Fruit fly (Drosophila melanogaster) whole organism, embryonic: ENCODE results near the gene CG13075.

Experiments used
- CG10321 ChIP-seq: fragments of 200-800 bp; sonication (Bioruptor generic); IDR thresholded peaks from 2 replicates; pipeline ENCODE4 v1.3.6; 2022; ENCODE audit warnings: missing biosample characterization, missing genetic modification characterization
- CG11456 ChIP-seq: fragments of 200-800 bp; sonication (Bioruptor generic); IDR thresholded peaks from 3 replicates; pipeline ENCODE4 v1.3.6; 2022; ENCODE audit warnings: missing biosample characterization, missing genetic modification characterization
- CG12391 ChIP-seq: fragments of 200-800 bp; sonication (Bioruptor generic); optimal IDR thresholded peaks from 3 replicates; lab custom pipeline; 2018; ENCODE audit warnings: missing biosample characterization, mild to moderate bottlenecking, missing genetic modification characterization, moderate library complexity
- CG14965 ChIP-seq: fragments of 200-800 bp; sonication (Bioruptor generic); optimal IDR thresholded peaks from 2 replicates; lab custom pipeline; 2016; ENCODE audit warnings: missing biosample characterization, missing genetic modification characterization, borderline replicate concordance
- CG17361 ChIP-seq: fragments of 200-800 bp; sonication (Bioruptor generic); IDR thresholded peaks from 3 replicates; pipeline ENCODE4 v1.3.6; 2022; ENCODE audit warnings: missing biosample characterization, missing genetic modification characterization
- CG2116 ChIP-seq: fragments of 200-800 bp; sonication (Bioruptor generic); optimal IDR thresholded peaks from 3 replicates; lab custom pipeline; 2018; ENCODE audit warnings: missing biosample characterization, mild to moderate bottlenecking, missing genetic modification characterization
- CG4404 ChIP-seq: fragments of 200-800 bp; sonication (Bioruptor generic); IDR thresholded peaks from 2 replicates; pipeline ENCODE4 v1.3.6; 2022; ENCODE audit warnings: missing biosample characterization, missing genetic modification characterization
- CG4730 ChIP-seq: fragments of 200-800 bp; sonication (Bioruptor generic); IDR thresholded peaks from 2 replicates; pipeline ENCODE4 v1.3.6; 2022; ENCODE audit warnings: missing biosample characterization, missing genetic modification characterization
- CG5953 ChIP-seq: fragments of 200-800 bp; sonication (Bioruptor generic); IDR thresholded peaks from 2 replicates; pipeline ENCODE4 v1.3.6; 2022; ENCODE audit warnings: missing biosample characterization, missing genetic modification characterization
- CG7357 ChIP-seq: fragments of 200-800 bp; sonication (Bioruptor generic); IDR thresholded peaks from 3 replicates; pipeline ENCODE4 v1.3.6; 2022; ENCODE audit warnings: missing biosample characterization, missing genetic modification characterization
- CG8478 ChIP-seq: fragments of >200 bp; optimal IDR thresholded peaks from 2 replicates; lab custom pipeline; 2018
- Camta ChIP-seq: fragments of 200-800 bp; sonication (Bioruptor generic); optimal IDR thresholded peaks from 2 replicates; lab custom pipeline; 2016; ENCODE audit warnings: missing biosample characterization, missing genetic modification characterization
- D19A ChIP-seq: fragments of 200-800 bp; optimal IDR thresholded peaks from 3 replicates; lab custom pipeline; 2019; ENCODE audit warnings: missing biosample characterization, mild to moderate bottlenecking, missing genetic modification characterization, moderate library complexity
- Dek ChIP-seq: fragments of 200-800 bp; sonication (Bioruptor generic); optimal IDR thresholded peaks from 3 replicates; lab custom pipeline; 2019; ENCODE audit warnings: missing biosample characterization, mild to moderate bottlenecking, missing genetic modification characterization, moderate library complexity
- Dfd ChIP-seq, 2 experiments: fragments of >200 bp; optimal IDR thresholded peaks; 2 replicates each; lab custom pipeline; 2017; ENCODE audit warnings: missing biosample characterization in 2 of 2, missing genetic modification characterization in 2 of 2
- Fer1 ChIP-seq: fragments of 200-800 bp; sonication (Bioruptor generic); optimal IDR thresholded peaks from 2 replicates; lab custom pipeline; 2017; ENCODE audit warnings: missing biosample characterization, mild to moderate bottlenecking, missing genetic modification characterization
- Fer3 ChIP-seq: fragments of 200-800 bp; sonication (Bioruptor generic); optimal IDR thresholded peaks from 2 replicates; lab custom pipeline; 2018; ENCODE audit warnings: missing biosample characterization, mild to moderate bottlenecking, missing genetic modification characterization, moderate library complexity
- GATAe ChIP-seq: fragments of 200-800 bp; sonication (Bioruptor generic); conservative IDR thresholded peaks from 2 replicates; pipeline ENCODE4 v1.3.6; 2022; ENCODE audit warnings: missing biosample characterization, missing genetic modification characterization
- Gsc ChIP-seq: fragments of 200-800 bp; sonication (Bioruptor generic); IDR thresholded peaks from 2 replicates; pipeline ENCODE4 v1.3.6; 2022; ENCODE audit warnings: missing biosample characterization, missing genetic modification characterization
- Lhr ChIP-seq: fragments of 200-800 bp; sonication (Bioruptor generic); optimal IDR thresholded peaks from 3 replicates; lab custom pipeline; 2017; ENCODE audit warnings: mild to moderate bottlenecking, missing biosample characterization, missing genetic modification reagents, missing genetic modification characterization
- Med ChIP-seq: fragments of 200-800 bp; sonication (Bioruptor generic); peaks from one replicate; lab custom pipeline; 2016; ENCODE audit warnings: missing biosample characterization, missing genetic modification characterization, mild to moderate bottlenecking, inconsistent platforms, moderate library complexity
- NC2α ChIP-seq: fragments of 200-800 bp; sonication (Bioruptor generic); optimal IDR thresholded peaks from 2 replicates; lab custom pipeline; 2016; ENCODE audit warnings: missing biosample characterization, missing genetic modification characterization
- Nf-YA ChIP-seq: fragments of 200-800 bp; sonication (Bioruptor generic); IDR thresholded peaks from 2 replicates; pipeline ENCODE4 v1.3.6; 2022; ENCODE audit warnings: missing biosample characterization, missing genetic modification characterization
- PHDP ChIP-seq: fragments of 200-800 bp; sonication (Bioruptor generic); optimal IDR thresholded peaks from 3 replicates; lab custom pipeline; 2018; ENCODE audit warnings: missing biosample characterization, mild to moderate bottlenecking, missing genetic modification characterization, moderate library complexity
- ara ChIP-seq: fragments of 200-800 bp; sonication (Bioruptor generic); IDR thresholded peaks from 2 replicates; pipeline ENCODE4 v1.3.6; 2022; ENCODE audit warnings: missing biosample characterization, missing genetic modification characterization
- ase ChIP-seq: fragments of 200-800 bp; sonication (Bioruptor generic); IDR thresholded peaks from 3 replicates; pipeline ENCODE4 v1.3.6; 2022; ENCODE audit warnings: missing biosample characterization, missing genetic modification characterization
- az2 ChIP-seq: fragments of 200-800 bp; sonication (Bioruptor generic); optimal IDR thresholded peaks from 3 replicates; lab custom pipeline; 2016; ENCODE audit warnings: missing biosample characterization, missing genetic modification characterization
- bowl ChIP-seq: fragments of 200-800 bp; sonication (Bioruptor generic); IDR thresholded peaks from 2 replicates; pipeline ENCODE4 v1.3.6; 2022; ENCODE audit warnings: missing biosample characterization, missing genetic modification characterization
- chif ChIP-seq, 2 experiments: fragments of 200-800 bp; sonication (Bioruptor generic); optimal IDR thresholded peaks; 3 replicates each; lab custom pipeline; 2016; ENCODE audit warnings: missing biosample characterization in 2 of 2, missing genetic modification characterization in 2 of 2
- dysf ChIP-seq: fragments of 200-800 bp; sonication (Bioruptor generic); IDR thresholded peaks from 3 replicates; pipeline ENCODE4 v1.3.6; 2022; ENCODE audit warnings: missing biosample characterization, missing genetic modification characterization
- eve ChIP-seq, 2 experiments: fragments of >200 bp; optimal IDR thresholded peaks; 2 replicates each; lab custom pipeline; 2017; ENCODE audit warnings: missing biosample characterization in 2 of 2, missing genetic modification characterization in 2 of 2
- ewg ChIP-seq: fragments of 200-800 bp; sonication (Bioruptor generic); optimal IDR thresholded peaks from 3 replicates; lab custom pipeline; 2017; ENCODE audit warnings: mild to moderate bottlenecking, missing biosample characterization, missing genetic modification reagents, missing genetic modification characterization
- fd102C ChIP-seq: fragments of 200-800 bp; sonication (Bioruptor generic); optimal IDR thresholded peaks from 2 replicates; lab custom pipeline; 2018; ENCODE audit warnings: missing biosample characterization, mild to moderate bottlenecking, missing genetic modification characterization, moderate library complexity
- gem ChIP-seq: fragments of 200-800 bp; sonication (Bioruptor generic); optimal IDR thresholded peaks from 2 replicates; lab custom pipeline; 2019; ENCODE audit warnings: missing biosample characterization, mild to moderate bottlenecking, missing genetic modification characterization, moderate library complexity
- hth ChIP-seq: fragments of >200 bp; optimal IDR thresholded peaks from 2 replicates; lab custom pipeline; 2017; ENCODE audit warnings: inconsistent platforms
- kay ChIP-seq: fragments of 200-800 bp; sonication (Bioruptor generic); optimal IDR thresholded peaks from 2 replicates; lab custom pipeline; 2016; ENCODE audit warnings: missing biosample characterization, missing genetic modification characterization
- nmo ChIP-seq: fragments of 200-800 bp; sonication (Bioruptor generic); optimal IDR thresholded peaks from 2 replicates; lab custom pipeline; 2018; ENCODE audit warnings: missing biosample characterization, mild to moderate bottlenecking, missing genetic modification characterization, moderate library complexity
- prd ChIP-seq, 3 experiments: fragments of >200 bp in 2 of 3; fragments of 200-800 bp in 1 of 3; sonication (Bioruptor generic) in 1 of 3; optimal IDR thresholded peaks in 2 of 3; IDR thresholded peaks in 1 of 3; 2 replicates in 2 of 3; 3 replicates in 1 of 3; pipeline versions ENCODE4 v1.3.6 to Lab custom; 2017 to 2022; ENCODE audit warnings: missing biosample characterization in 1 of 3, missing genetic modification characterization in 1 of 3
- ro ChIP-seq: fragments of 200-800 bp; sonication (Bioruptor generic); IDR thresholded peaks from 2 replicates; pipeline ENCODE4 v1.3.6; 2022; ENCODE audit warnings: missing biosample characterization, missing genetic modification characterization
- seq ChIP-seq: fragments of 200-800 bp; sonication (Bioruptor generic); IDR thresholded peaks from 2 replicates; pipeline ENCODE4 v1.3.6; 2022; ENCODE audit warnings: missing biosample characterization, missing genetic modification characterization
- sim ChIP-seq: fragments of 200-800 bp; sonication (Bioruptor generic); IDR thresholded peaks from 2 replicates; pipeline ENCODE4 v1.3.6; 2022; ENCODE audit warnings: missing biosample characterization, missing genetic modification characterization
- sima ChIP-seq: fragments of 200-800 bp; sonication (Bioruptor generic); optimal IDR thresholded peaks from 2 replicates; lab custom pipeline; 2016; ENCODE audit warnings: missing biosample characterization, missing genetic modification characterization
- slbo ChIP-seq: fragments of 200-800 bp; sonication (Bioruptor generic); IDR thresholded peaks from 2 replicates; pipeline ENCODE4 v1.3.6; 2022; ENCODE audit warnings: missing biosample characterization, missing genetic modification characterization
- slp2 ChIP-seq: fragments of 200-800 bp; sonication (Bioruptor generic); optimal IDR thresholded peaks from 2 replicates; lab custom pipeline; 2016; ENCODE audit warnings: missing biosample characterization, missing genetic modification characterization
- stwl ChIP-seq: fragments of 200-800 bp; sonication (Bioruptor generic); optimal IDR thresholded peaks from 3 replicates; lab custom pipeline; 2018; ENCODE audit warnings: missing biosample characterization, mild to moderate bottlenecking, missing genetic modification characterization, moderate library complexity
- tx ChIP-seq: fragments of 200-800 bp; sonication (Bioruptor generic); optimal IDR thresholded peaks from 2 replicates; lab custom pipeline; 2016; ENCODE audit warnings: missing biosample characterization, missing genetic modification characterization
- vnd ChIP-seq: fragments of 200-800 bp; sonication (Bioruptor generic); IDR thresholded peaks from 3 replicates; pipeline ENCODE4 v1.3.6; 2022; ENCODE audit warnings: missing biosample characterization, missing genetic modification characterization; ENCODE audit not compliant: partially characterized antibody
- yki ChIP-seq: fragments of >200 bp; optimal IDR thresholded peaks from 3 replicates; lab custom pipeline; 2018
- zen ChIP-seq: fragments of 200-800 bp; sonication (Bioruptor generic); optimal IDR thresholded peaks from 3 replicates; lab custom pipeline; 2018; ENCODE audit warnings: missing biosample characterization, mild to moderate bottlenecking, missing genetic modification characterization, moderate library complexity
- zfh2 ChIP-seq: fragments of 200-800 bp; sonication (Bioruptor generic); optimal IDR thresholded peaks from 2 replicates; lab custom pipeline; 2016; ENCODE audit warnings: missing biosample characterization, missing genetic modification characterization

CG13075 gene

DNA sequence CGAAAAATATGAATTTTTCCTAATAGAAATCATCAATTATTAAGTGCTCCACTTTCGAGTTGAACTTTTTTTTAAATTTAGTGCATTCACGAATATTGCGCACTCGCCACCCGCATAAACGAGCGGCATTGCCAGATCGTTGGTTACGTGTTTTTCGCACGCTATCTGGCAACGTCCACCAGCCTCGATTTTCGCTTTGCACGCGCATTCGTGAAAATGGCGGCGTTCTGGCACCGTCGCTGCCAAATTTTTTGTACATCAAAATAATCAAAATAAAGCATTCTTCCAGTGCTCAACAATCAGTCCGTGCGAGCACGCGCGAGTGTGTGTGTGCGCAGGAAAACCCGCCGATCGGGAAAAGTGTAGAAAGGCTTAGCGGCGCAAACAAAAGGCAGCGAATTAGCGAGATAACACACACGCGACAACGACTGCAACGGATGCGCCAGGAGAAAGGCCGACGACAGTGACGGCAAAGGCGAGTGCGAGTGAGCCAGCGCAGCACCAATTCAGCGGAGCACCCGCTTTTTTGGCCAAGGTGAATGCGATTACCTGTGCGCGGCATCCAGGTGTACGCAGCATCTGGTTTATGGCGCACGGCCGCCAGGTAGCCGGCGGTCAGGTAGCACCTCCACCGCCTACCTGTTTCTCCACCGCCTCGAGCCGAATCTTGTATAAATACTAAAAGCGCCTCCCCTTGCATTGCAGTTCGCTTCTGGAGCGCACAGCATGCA is 30.0 kb downstream of the CG13075 start (continued):
- TF ChIP-seq kay (GFP tag; lab: Kevin White, UChicago) (peak; percentile 83), sim (GFP tag; lab: Robert Waterston, UW) (no peak), Dfd (GFP tag; optimal IDR thresholded peaks at IDR 0.05; lab: Kevin White, UChicago) (no peak), Dek (tag; lab: Kevin White, UChicago) (peak; percentile 78), PHDP (tag; lab: Kevin White, UChicago) (peak; percentile 86), CG2116 (GFP tag; lab: Kevin White, UChicago) (peak; percentile 73), prd (optimal IDR thresholded peaks at IDR 0.05; lab: Kevin White, UChicago) (no peak), prd (GFP tag; IDR thresholded peaks at IDR 0.05; lab: Robert Waterston, UW) (peak; percentile 82), slp2 (GFP tag; lab: Kevin White, UChicago) (peak; percentile 65), gem (tag; lab: Kevin White, UChicago) (no peak), CG12391 (peak; percentile 90), D19A (tag; lab: Kevin White, UChicago) (peak; percentile 66), yki (no peak), Med (GFP tag; lab: Kevin White, UChicago) (peak; percentile 98), eve (GFP tag; optimal IDR thresholded peaks at IDR 0.05; lab: Kevin White, UChicago) (no peak), Camta (peak; percentile 87), CG11456 (GFP tag; lab: Robert Waterston, UW) (peak; percentile 83), sima (GFP tag; lab: Kevin White, UChicago) (peak; percentile 5), Fer3 (tag; lab: Kevin White, UChicago) (no peak), az2 (peak; percentile 70), fd102C (GFP tag; lab: Kevin White, UChicago) (no peak), tx (peak; percentile 83), ase (GFP tag; lab: Robert Waterston, UW) (peak; percentile 59; the same call in 2 of the 3 replicates), slbo (GFP tag; lab: Robert Waterston, UW) (peak; percentile 86), Lhr (GFP tag; lab: Kevin White, UChicago) (peak; percentile 61), CG10321 (GFP tag; lab: Robert Waterston, UW) (peak; percentile 43; the same call in 1 of the 2 replicates), stwl (tag; lab: Kevin White, UChicago) (peak; percentile 13), nmo (GFP tag; lab: Kevin White, UChicago) (peak; percentile 82), chif (GFP tag; optimal IDR thresholded peaks at IDR 0.05; lab: Kevin White, UChicago) (peak; percentile 75 to 77), Nf-YA (GFP tag; lab: Robert Waterston, UW) (peak; percentile 64; the same call in 1 of the 2 replicates), GATAe (GFP tag; lab: Robert Waterston, UW) (no peak), bowl (no peak), CG7357 (GFP tag; lab: Robert Waterston, UW) (peak; percentile 19; the same call in 1 of the 3 replicates), ewg (GFP tag; lab: Kevin White, UChicago) (peak; percentile 97), Gsc (GFP tag; lab: Robert Waterston, UW) (no peak), seq (peak; percentile 83), zen (peak; percentile 9), hth (lab: Kevin White, UChicago) (no peak), ro (GFP tag; lab: Robert Waterston, UW) (no peak), zfh2 (GFP tag; lab: Kevin White, UChicago) (peak; percentile 92), CG14965 (GFP tag; lab: Kevin White, UChicago) (peak; percentile 50), NC2α (GFP tag; lab: Kevin White, UChicago) (peak; percentile 37), CG17361 (GFP tag; lab: Robert Waterston, UW) (no peak; the same call in 1 of the 3 replicates), Fer1 (peak; percentile 92), CG5953 (peak; percentile 71), ara (peak; percentile 41; the same call in 1 of the 2 replicates), dysf (GFP tag; lab: Robert Waterston, UW) (peak; percentile 85), CG4404 (GFP tag; lab: Robert Waterston, UW) (peak; percentile 52), CG8478 (lab: Kevin White, UChicago) (no peak), CG4730 (GFP tag; lab: Robert Waterston, UW) (peak; percentile 52; the same call in 1 of the 2 replicates), vnd (peak; percentile 32; the same call in 2 of the 3 replicates)
